Fruit fly (Drosophila melanogaster) whole organism, larva: ENCODE data around the gene Fkbp59.

ENCODE experiments used
- noc ChIP-seq: fragments of 200-800 bp; sonication (Bioruptor generic); optimal IDR thresholded peaks from 3 replicates; lab custom pipeline; 2019; ENCODE audit warnings: missing biosample characterization, mild to moderate bottlenecking, missing genetic modification characterization, moderate library complexity

Fkbp59 gene

DNA sequence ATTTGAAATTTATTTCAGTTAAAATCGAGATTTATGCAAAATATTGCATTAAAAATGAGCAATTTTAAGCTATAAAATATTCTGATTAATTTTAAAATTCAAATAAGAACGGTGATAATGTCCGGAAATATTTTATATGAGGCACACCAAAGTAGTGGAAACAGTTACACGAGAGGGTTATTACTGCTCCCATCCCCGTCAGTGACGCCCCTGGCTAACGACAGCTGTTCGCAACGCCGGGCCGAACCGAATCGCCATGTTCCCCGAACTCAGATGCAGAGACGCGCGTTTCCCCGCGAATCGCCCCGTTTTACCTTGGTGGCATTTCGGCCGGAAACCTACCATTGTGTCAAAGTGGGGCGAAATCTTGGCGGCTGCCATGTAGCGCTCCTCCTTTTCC, 24.0 kb downstream of the Fkbp59 start:
- TF ChIP-seq noc, result peak; percentile 25

DNA sequence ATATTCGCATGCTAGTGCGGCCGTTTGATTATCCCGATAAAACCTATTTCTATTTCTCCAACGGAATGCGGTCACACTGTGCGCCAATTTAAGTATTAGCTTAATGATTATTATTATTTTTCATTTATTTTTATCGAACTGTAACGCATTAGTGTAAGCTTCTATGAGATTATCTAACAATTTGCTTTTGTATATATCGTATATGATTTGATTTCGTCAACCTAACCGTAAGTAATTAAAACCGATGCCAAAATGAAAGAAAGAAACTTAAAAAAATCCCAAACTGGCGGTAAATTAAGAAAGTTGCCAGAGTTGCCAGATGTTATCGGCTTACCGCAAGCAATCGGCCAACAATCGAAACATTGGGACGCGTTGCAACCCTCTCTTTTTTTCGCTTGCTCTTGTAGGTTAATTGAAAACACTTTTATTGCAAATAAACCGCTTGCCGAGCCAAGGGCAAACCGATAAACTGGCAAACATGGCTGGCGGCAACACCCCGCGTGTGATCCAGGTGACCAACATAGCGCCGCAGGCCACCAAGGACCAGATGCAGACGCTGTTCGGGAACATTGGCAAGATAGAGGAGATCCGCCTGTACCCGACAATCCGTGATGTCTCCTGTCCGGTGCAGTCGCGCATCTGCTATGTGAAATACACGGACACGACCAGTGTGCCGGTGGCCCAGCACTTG, 24.9 kb downstream of the Fkbp59 start, which contains the start of the genes Etl1 and Srp54:
TSS of gene Etl1 (minus strand) at position 39 of the 691 bp plus-strand sequence.
TSS of gene Srp54 (plus strand) at position 342 of the 691 bp plus-strand sequence.
- no peak for TF ChIP-seq noc

DNA sequence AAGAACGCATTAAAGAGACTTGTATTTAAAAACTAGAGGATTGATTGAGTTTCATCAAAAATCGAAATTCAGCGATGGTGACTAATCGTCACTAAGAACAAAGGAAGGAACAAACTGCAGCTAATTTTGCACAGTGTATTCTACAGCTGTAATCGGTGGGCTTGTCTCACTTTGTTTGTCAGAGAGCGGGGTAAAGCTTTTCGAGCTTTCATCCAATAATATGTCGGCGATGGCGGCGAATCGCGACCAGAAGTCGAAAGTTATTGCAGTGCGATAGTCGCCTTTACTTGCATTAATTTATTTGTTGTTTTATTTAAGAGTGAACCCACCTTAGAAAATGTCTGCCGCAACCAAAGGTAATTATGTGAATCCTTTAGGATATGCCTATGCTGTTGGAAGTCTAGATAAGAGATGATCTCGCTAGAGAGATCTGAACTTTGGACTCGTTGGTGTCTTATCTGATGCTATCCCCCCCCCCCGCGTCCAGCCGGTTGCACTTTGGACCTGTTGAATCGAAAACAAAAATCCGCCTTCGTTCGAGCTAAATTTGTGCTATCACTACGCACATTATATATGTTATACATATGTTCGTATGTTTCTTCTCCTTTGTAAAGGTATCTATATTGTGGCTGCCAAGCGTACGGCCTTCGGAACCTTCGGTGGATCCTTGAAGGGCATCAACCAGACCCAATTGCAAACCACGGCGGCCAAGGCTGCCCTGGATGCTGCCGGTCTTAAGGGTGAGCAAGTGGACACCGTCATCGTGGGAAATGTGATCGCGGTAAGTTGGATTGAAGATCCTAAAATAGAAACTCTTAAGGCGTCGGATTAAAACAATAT, 27.4 kb downstream of the Fkbp59 start, which contains the start of gene yip2:
TSS of gene yip2 (plus strand) at position 243 of the 840 bp plus-strand sequence.
- TF ChIP-seq noc, result peak; percentile 70

DNA sequence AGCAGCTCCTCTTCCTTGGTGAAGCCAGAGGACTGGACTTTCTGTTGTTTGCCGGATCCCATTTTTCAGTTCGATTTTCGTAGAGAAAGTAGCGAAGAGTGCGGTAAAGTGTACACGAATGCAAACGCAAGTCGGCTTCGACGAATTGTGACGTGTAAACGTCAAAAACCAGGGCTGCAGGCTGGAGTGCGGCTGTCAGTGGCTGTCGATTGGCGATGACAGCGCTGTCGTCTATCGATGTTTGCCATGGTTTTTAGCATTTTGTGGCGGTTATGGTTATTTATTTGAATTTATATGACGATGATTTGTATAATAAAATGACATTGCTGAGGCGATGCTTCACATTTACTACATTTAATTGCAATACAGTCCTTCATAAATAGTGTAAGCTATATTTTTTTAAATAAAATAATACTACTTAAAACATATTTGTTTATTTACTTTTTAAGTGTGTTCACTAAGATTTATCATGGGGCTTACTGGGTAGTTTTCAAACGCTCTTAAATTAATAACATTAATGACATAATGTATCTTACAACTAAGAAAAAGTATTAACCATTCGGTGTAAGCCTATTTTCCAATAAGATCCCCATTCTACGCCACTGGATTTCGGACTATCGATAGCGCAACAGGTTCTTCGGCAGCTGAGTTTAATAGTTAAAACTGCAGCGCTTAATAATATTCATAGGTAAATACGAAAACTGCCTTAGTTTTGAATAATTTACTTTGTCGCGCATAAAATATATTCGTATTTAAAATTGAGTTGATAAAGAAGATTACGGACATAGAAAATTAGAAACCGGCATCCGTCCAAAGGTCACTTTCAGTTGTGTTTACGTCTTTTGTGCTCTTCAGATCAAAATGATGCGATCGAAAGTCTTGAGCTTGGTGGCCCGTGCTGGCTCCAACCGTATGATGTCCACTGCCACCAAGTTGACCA, 30.5 kb downstream of the Fkbp59 start, which contains the start of the genes CG5885 and CG4598:
TSS of gene CG5885 (minus strand) at position 311 of the 940 bp plus-strand sequence.
TSS of gene CG4598 (plus strand) at position 599 of the 940 bp plus-strand sequence.
- TF ChIP-seq noc, result peak; percentile 68

DNA sequence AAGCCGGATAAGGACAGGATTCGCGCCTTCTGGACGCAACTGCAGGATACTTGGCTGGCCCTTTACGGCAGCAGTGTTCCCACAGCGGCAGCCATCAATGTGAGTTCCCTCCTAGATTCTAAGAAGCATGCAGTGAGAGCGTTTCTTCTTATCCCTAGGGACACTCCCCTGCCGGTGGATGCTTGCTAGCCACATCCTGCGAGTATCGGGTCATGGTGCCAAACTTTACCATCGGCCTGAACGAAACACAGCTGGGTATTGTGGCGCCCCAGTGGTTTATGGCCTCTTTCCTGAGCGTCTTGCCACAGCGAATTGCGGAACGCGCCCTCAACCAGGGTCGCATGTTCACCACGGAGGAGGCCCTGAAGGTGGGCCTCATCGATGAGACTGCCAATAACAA, 31.4 kb downstream of the Fkbp59 start:
- no peak for TF ChIP-seq noc

DNA sequence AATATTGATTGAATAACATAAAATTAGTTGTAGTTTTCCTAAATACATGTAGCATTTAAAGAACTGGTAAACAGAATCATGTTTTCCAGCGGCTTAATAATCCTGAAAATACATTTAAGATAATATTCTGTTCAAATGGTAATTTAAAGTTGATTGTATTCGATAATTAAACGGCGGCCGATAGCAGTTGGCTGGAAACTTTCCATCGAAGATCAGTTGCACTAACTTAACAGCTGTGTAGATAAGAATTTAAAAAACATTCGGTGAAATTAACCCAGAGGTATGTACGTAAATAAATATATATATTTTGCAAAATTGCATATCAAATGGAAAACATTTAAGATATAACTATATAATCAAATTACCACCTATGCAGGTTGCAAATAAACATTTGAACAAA, 32.1 kb downstream of the Fkbp59 start, which contains the start of gene CG4594:
TSS of gene CG4594 (plus strand) at position 212 of the 400 bp plus-strand sequence.
- TF ChIP-seq noc, result no peak

DNA sequence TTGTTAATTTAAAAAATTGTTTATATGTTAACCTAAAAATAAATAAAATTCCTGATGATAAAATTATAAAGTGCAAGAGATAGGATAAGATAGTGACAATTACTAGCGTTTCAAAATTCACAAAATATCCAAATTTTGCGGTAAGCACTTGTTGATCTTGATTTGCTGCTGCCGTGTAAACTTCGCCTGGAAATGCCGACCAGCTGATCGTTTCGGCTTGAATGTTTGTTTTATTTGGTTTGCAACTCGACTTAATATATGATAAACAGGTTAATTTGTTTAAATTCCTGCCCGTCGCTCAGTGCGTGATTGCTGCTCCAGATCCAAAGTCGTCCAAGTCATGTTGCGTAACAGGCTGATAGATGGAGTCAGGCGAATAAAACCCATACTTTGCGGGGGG, 33.6 kb downstream of the Fkbp59 start, which contains the start of gene CG4592:
TSS of gene CG4592 (plus strand) at position 233 of the 400 bp plus-strand sequence.
- no peak for TF ChIP-seq noc

DNA sequence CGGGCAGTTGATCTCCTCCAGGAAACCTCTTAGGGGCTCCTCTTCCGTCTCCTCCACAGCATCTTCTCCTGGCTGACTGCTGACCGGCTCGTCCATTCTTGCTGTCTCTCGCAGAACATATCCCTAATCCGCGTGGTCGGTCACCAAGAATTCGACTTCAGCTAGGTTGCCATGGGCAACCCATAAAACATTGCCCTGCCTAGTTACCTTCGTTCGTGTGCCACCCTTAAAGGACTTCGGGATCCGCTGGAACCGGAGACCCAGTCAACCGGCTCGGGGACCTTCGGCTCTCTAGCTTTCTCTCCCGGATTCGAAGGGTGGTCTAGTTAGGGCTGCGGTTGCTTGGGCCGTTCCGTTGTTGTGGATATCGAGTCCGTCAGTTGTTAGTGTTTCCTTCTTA, 37.0 kb downstream of the Fkbp59 start, which contains the start of the genes TbCMF46 and CG42366:
TSS of gene TbCMF46 (minus strand) at position 101 of the 400 bp plus-strand sequence.
TSS of gene CG42366 (plus strand) at position 397 of the 400 bp plus-strand sequence.
- no peak for TF ChIP-seq noc

DNA sequence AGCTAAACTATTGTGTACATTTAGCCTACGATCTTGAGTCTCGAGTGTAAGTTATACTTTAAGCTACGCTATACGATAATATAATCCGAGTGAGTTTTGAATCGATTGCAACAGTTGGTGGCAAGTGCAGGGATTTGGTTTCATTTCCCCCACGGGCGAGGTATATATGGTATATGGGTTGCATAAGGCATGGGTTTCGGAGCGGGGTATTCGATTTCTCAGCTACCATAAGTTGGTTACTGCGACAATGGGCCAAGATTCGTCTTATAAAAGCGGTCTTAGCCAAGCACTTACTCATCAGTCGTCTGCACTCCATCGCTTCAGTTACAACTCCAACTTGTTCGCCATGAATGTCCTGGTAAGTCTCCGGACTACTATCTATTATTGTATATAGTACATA, 42.5 kb downstream of the Fkbp59 start, which contains the start of gene CG42367:
TSS of gene CG42367 (plus strand) at position 301 of the 400 bp plus-strand sequence.
- TF ChIP-seq noc, result no peak

DNA sequence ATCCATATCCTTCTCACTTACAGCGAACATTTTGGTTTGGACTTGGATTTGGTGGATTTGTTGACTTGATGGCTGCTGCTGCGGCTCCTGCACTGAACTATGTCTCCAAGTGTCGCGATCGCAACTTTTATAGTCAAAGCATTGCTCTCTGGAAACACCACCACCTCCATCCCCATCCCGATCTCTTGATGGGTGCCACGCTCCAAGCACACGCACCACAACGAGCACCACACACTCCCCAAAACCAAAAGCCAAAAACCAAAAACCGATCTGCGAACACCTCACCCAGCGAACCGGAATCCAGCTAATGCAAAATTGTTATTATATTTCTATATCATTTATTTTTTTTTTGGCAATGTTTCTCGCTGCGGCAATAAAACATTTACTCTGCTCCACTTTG, 45.3 kb downstream of the Fkbp59 start, which contains the start of gene Cpr30F:
TSS of gene Cpr30F (minus strand) at position 101 of the 400 bp plus-strand sequence.
- TF ChIP-seq noc, result no peak

DNA sequence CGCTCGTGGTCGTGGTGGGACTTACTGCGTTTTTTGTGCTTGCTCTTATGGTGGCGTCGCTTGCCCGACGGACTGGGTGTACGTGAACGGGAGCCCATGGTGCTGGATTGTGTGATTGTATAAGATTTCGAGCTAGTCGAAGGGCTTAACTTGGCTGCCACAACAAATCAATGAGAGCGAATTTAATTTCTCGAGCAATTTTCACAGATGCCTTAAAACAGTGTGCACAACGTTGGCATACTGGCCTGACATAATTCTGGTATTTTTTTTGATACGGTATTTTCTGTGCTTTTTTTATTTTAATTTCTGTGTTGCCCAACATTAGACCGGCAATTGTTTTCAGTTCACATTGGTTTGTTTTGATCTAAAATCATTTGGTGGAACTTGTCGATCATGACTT, 50.1 kb downstream of the Fkbp59 start, which contains the start of gene Arglu1:
TSS of gene Arglu1 (minus strand) at position 227 of the 400 bp plus-strand sequence.
- TF ChIP-seq noc, result no peak

DNA sequence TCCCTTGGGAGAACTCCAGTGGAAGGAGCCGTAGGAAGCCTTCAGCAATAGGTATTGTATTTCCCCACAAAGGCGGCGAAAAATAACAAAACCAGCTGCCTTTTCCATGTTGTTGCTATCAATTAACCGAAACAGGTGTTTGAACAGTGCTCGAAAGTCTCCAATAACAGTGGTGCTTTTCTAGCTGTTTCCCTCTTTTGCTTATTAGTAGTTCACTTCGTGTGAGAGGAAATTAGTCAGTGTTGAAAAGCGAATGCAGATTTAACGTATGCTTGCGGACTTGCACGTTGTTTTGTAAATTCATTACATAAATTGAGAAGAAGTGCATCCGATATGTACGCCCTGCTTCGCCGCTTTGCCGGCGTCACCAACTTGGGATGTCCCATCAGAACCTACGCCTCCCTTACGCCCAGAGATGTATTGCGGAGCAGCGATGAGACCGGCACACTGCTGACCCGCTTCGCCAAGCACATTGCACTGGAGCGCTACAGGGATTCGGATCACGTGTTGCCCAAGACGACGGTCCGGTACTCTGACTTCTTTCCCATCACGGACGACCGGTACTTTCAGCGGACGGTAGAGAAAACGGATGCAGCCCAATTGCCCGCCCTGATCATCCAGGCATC, 50.9 kb downstream of the Fkbp59 start, which contains the start of the genes Datp and CG4619:
TSS of gene Datp (minus strand) at position 160 of the 626 bp plus-strand sequence.
TSS of gene CG4619 (plus strand) at position 233 of the 626 bp plus-strand sequence.
- peak; percentile 43 for TF ChIP-seq noc
